Fruit fly (Drosophila melanogaster) whole organism, embryonic: ENCODE data around the gene CG10570.

Experiments
- Abd-B ChIP-seq: fragments of 200-800 bp; sonication (Bioruptor generic); optimal IDR thresholded peaks from 2 replicates; lab custom pipeline; 2018; ENCODE audit warnings: missing biosample characterization, mild to moderate bottlenecking, missing genetic modification characterization, moderate library complexity
- B-H2 ChIP-seq: fragments of 200-800 bp; sonication (Bioruptor generic); optimal IDR thresholded peaks from 2 replicates; lab custom pipeline; 2018; ENCODE audit warnings: missing biosample characterization, mild to moderate bottlenecking, missing genetic modification characterization
- Bgb ChIP-seq: fragments of 200-800 bp; sonication (Bioruptor generic); IDR thresholded peaks from 2 replicates; pipeline ENCODE4 v1.3.6; 2022; ENCODE audit warnings: missing biosample characterization, missing genetic modification characterization; ENCODE audit not compliant: partially characterized antibody
- BtbVII ChIP-seq: fragments of 200-800 bp; sonication (Bioruptor generic); optimal IDR thresholded peaks from 3 replicates; lab custom pipeline; 2017; ENCODE audit warnings: missing biosample characterization, mild to moderate bottlenecking, missing genetic modification characterization
- CG10267 ChIP-seq: fragments of 200-800 bp; sonication (Bioruptor generic); optimal IDR thresholded peaks from 2 replicates; lab custom pipeline; 2018; ENCODE audit warnings: missing biosample characterization, mild to moderate bottlenecking, missing genetic modification characterization, moderate library complexity
- CG10431 ChIP-seq: fragments of 200-800 bp; sonication (Bioruptor generic); optimal IDR thresholded peaks from 3 replicates; lab custom pipeline; 2018; ENCODE audit warnings: missing biosample characterization, mild to moderate bottlenecking, missing genetic modification characterization
- CG11085 ChIP-seq: fragments of 200-800 bp; sonication (Bioruptor generic); IDR thresholded peaks from 2 replicates; pipeline ENCODE4 v1.3.6; 2022; ENCODE audit warnings: missing biosample characterization, missing genetic modification characterization
- CG11504 ChIP-seq: fragments of 200-800 bp; sonication (Bioruptor generic); optimal IDR thresholded peaks from 3 replicates; lab custom pipeline; 2019; ENCODE audit warnings: missing biosample characterization, mild to moderate bottlenecking, missing genetic modification characterization, moderate library complexity
- CG14965 ChIP-seq: fragments of 200-800 bp; sonication (Bioruptor generic); optimal IDR thresholded peaks from 2 replicates; lab custom pipeline; 2016; ENCODE audit warnings: missing biosample characterization, missing genetic modification characterization, borderline replicate concordance
- CG16813 ChIP-seq: fragments of 200-800 bp; sonication (Bioruptor generic); IDR thresholded peaks from 3 replicates; pipeline ENCODE4 v1.3.6; 2022; ENCODE audit warnings: missing biosample characterization, missing genetic modification characterization; ENCODE audit not compliant: partially characterized antibody
- CG17328 ChIP-seq: fragments of 200-800 bp; sonication (Bioruptor generic); IDR thresholded peaks from 2 replicates; pipeline ENCODE4 v1.3.6; 2022; ENCODE audit warnings: missing biosample characterization, missing genetic modification characterization
- CG17568 ChIP-seq: fragments of 200-800 bp; sonication (Bioruptor generic); optimal IDR thresholded peaks from 2 replicates; lab custom pipeline; 2018; ENCODE audit warnings: missing biosample characterization, mild to moderate bottlenecking, missing genetic modification characterization, moderate library complexity
- CG18011 ChIP-seq: fragments of 200-800 bp; sonication (Bioruptor generic); optimal IDR thresholded peaks from 2 replicates; lab custom pipeline; 2017; ENCODE audit warnings: missing biosample characterization, missing genetic modification characterization, mild to moderate bottlenecking, moderate library complexity, missing genotype
- CG2120 ChIP-seq: fragments of 200-800 bp; sonication (Bioruptor generic); optimal IDR thresholded peaks from 3 replicates; lab custom pipeline; 2016; ENCODE audit warnings: missing biosample characterization, missing genetic modification characterization
- CG2889 ChIP-seq: fragments of 200-800 bp; sonication (Bioruptor generic); IDR thresholded peaks from 3 replicates; pipeline ENCODE4 v1.3.6; 2022; ENCODE audit warnings: missing biosample characterization, missing genetic modification characterization
- CG32532 ChIP-seq: fragments of 200-800 bp; sonication (Bioruptor generic); IDR thresholded peaks from 2 replicates; pipeline ENCODE4 v1.3.6; 2022; ENCODE audit warnings: missing biosample characterization, missing genetic modification characterization
- CG32767 ChIP-seq: fragments of 200-800 bp; sonication (Bioruptor generic); IDR thresholded peaks from 2 replicates; pipeline ENCODE4 v1.3.6; 2022; ENCODE audit warnings: missing biosample characterization, missing genetic modification characterization
- CG3838 ChIP-seq: fragments of 200-800 bp; sonication (Bioruptor generic); optimal IDR thresholded peaks from 3 replicates; lab custom pipeline; 2016; ENCODE audit warnings: missing biosample characterization, missing genetic modification characterization
- CG4404 ChIP-seq: fragments of 200-800 bp; sonication (Bioruptor generic); IDR thresholded peaks from 2 replicates; pipeline ENCODE4 v1.3.6; 2022; ENCODE audit warnings: missing biosample characterization, missing genetic modification characterization
- CG8388 ChIP-seq: fragments of 200-800 bp; sonication (Bioruptor generic); optimal IDR thresholded peaks from 2 replicates; lab custom pipeline; 2019; ENCODE audit warnings: missing biosample characterization, mild to moderate bottlenecking, missing genetic modification characterization, moderate library complexity
- HHEX ChIP-seq: fragments of 200-800 bp; sonication (Bioruptor generic); optimal IDR thresholded peaks from 3 replicates; lab custom pipeline; 2017; ENCODE audit warnings: missing biosample characterization, mild to moderate bottlenecking, missing genetic modification characterization, missing genetic modification reagents
- HLHmδ ChIP-seq: fragments of 200-800 bp; sonication (Bioruptor generic); optimal IDR thresholded peaks from 2 replicates; lab custom pipeline; 2018; ENCODE audit warnings: missing biosample characterization, mild to moderate bottlenecking, missing genetic modification characterization, moderate library complexity
- Hmr ChIP-seq: fragments of 200-800 bp; sonication (Bioruptor generic); optimal IDR thresholded peaks from 3 replicates; lab custom pipeline; 2017; ENCODE audit warnings: mild to moderate bottlenecking, missing biosample characterization, missing genetic modification reagents, missing genetic modification characterization
- Kr ChIP-seq: fragments of 200-800 bp; sonication (Bioruptor generic); optimal IDR thresholded peaks from 2 replicates; lab custom pipeline; 2017; ENCODE audit warnings: missing biosample characterization, mild to moderate bottlenecking, missing genetic modification characterization
- Mes4 ChIP-seq: fragments of 200-800 bp; sonication (Bioruptor generic); optimal IDR thresholded peaks from 2 replicates; lab custom pipeline; 2016; ENCODE audit warnings: missing biosample characterization, missing genetic modification characterization
- NC2α ChIP-seq: fragments of 200-800 bp; sonication (Bioruptor generic); optimal IDR thresholded peaks from 2 replicates; lab custom pipeline; 2016; ENCODE audit warnings: missing biosample characterization, missing genetic modification characterization
- Opbp ChIP-seq: fragments of 200-800 bp; sonication (Bioruptor generic); IDR thresholded peaks from 3 replicates; pipeline ENCODE4 v1.3.6; 2022; ENCODE audit warnings: missing biosample characterization, missing genetic modification characterization; ENCODE audit not compliant: partially characterized antibody
- Rfx ChIP-seq: fragments of 200-800 bp; sonication (Bioruptor generic); IDR thresholded peaks from 2 replicates; pipeline ENCODE4 v1.3.6; 2022; ENCODE audit warnings: missing biosample characterization, missing genetic modification characterization
- Rx ChIP-seq: fragments of 200-800 bp; sonication (Bioruptor generic); IDR thresholded peaks from 2 replicates; pipeline ENCODE4 v1.3.6; 2022; ENCODE audit warnings: missing biosample characterization, missing genetic modification characterization
- Sry-β ChIP-seq: fragments of 200-800 bp; sonication (Bioruptor generic); optimal IDR thresholded peaks from 2 replicates; lab custom pipeline; 2018; ENCODE audit warnings: missing biosample characterization, mild to moderate bottlenecking, missing genetic modification characterization, moderate library complexity
- Usf ChIP-seq: fragments of 200-800 bp; sonication (Bioruptor generic); optimal IDR thresholded peaks from 2 replicates; lab custom pipeline; 2017; ENCODE audit warnings: missing genotype, missing biosample characterization, missing genetic modification characterization
- ash1 ChIP-seq: fragments of 200-800 bp; sonication (Bioruptor generic); optimal IDR thresholded peaks from 2 replicates; lab custom pipeline; 2018; ENCODE audit warnings: missing biosample characterization, mild to moderate bottlenecking, missing genetic modification characterization
- crc ChIP-seq: fragments of 200-800 bp; sonication (Bioruptor generic); optimal IDR thresholded peaks from 2 replicates; lab custom pipeline; 2016; ENCODE audit warnings: missing biosample characterization, missing genetic modification characterization
- crol ChIP-seq: fragments of 200-800 bp; sonication (Bioruptor generic); IDR thresholded peaks from 2 replicates; pipeline ENCODE4 v1.3.6; 2022; ENCODE audit warnings: missing biosample characterization, missing genetic modification characterization
- cwo ChIP-seq: fragments of 200-800 bp; sonication (Bioruptor generic); optimal IDR thresholded peaks from 3 replicates; lab custom pipeline; 2017; ENCODE audit warnings: missing biosample characterization, missing genetic modification characterization, mild to moderate bottlenecking, moderate library complexity, missing genetic modification reagents
- esg ChIP-seq: fragments of 200-800 bp; sonication (Bioruptor generic); conservative IDR thresholded peaks from 2 replicates; pipeline ENCODE4 v1.3.6; 2022; ENCODE audit warnings: missing biosample characterization, missing genetic modification characterization
- ewg ChIP-seq: fragments of 200-800 bp; sonication (Bioruptor generic); optimal IDR thresholded peaks from 3 replicates; lab custom pipeline; 2017; ENCODE audit warnings: mild to moderate bottlenecking, missing biosample characterization, missing genetic modification reagents, missing genetic modification characterization
- fru ChIP-seq: fragments of >200 bp; optimal IDR thresholded peaks from 2 replicates; lab custom pipeline; 2017
- gsb ChIP-seq: fragments of 200-800 bp; sonication (Bioruptor generic); IDR thresholded peaks from 2 replicates; pipeline ENCODE4 v1.3.6; 2022; ENCODE audit warnings: missing biosample characterization, missing genetic modification characterization
- her ChIP-seq: fragments of 200-800 bp; sonication (Bioruptor generic); optimal IDR thresholded peaks from 2 replicates; lab custom pipeline; 2016; ENCODE audit warnings: missing biosample characterization, missing genetic modification characterization
- insv ChIP-seq, 2 experiments: fragments of 200-800 bp; sonication (Bioruptor generic); optimal IDR thresholded peaks; 3 replicates each; lab custom pipeline; 2016 to 2018; ENCODE audit warnings: missing biosample characterization in 2 of 2, missing genetic modification characterization in 2 of 2
- jing ChIP-seq: fragments of 200-800 bp; sonication (Bioruptor generic); optimal IDR thresholded peaks from 2 replicates; lab custom pipeline; 2018; ENCODE audit warnings: missing biosample characterization, mild to moderate bottlenecking, missing genetic modification characterization
- ken ChIP-seq: fragments of 200-800 bp; sonication (Bioruptor generic); IDR thresholded peaks from 3 replicates; pipeline ENCODE4 v1.3.6; 2022; ENCODE audit warnings: missing biosample characterization, missing genetic modification characterization
- lola ChIP-seq, 3 experiments: fragments of >200 bp in 2 of 3; fragments of 200-800 bp in 1 of 3; sonication (Bioruptor generic) in 1 of 3; optimal IDR thresholded peaks; 2 replicates each; lab custom pipeline; 2017 to 2019; ENCODE audit warnings: missing biosample characterization in 3 of 3, missing genetic modification characterization in 3 of 3, mild to moderate bottlenecking in 1 of 3, moderate library complexity in 1 of 3
- peb ChIP-seq: fragments of 200-800 bp; sonication (Bioruptor generic); IDR thresholded peaks from 2 replicates; pipeline ENCODE4 v1.3.6; 2022; ENCODE audit warnings: missing biosample characterization, missing genetic modification characterization
- ssp ChIP-seq: fragments of 200-800 bp; sonication (Bioruptor generic); IDR thresholded peaks from 2 replicates; pipeline ENCODE4 v1.3.6; 2022; ENCODE audit warnings: missing biosample characterization, missing genetic modification characterization
- stwl ChIP-seq: fragments of 200-800 bp; sonication (Bioruptor generic); optimal IDR thresholded peaks from 3 replicates; lab custom pipeline; 2018; ENCODE audit warnings: missing biosample characterization, mild to moderate bottlenecking, missing genetic modification characterization, moderate library complexity
- toy ChIP-seq: fragments of 200-800 bp; sonication (Bioruptor generic); IDR thresholded peaks from 2 replicates; pipeline ENCODE4 v1.3.6; 2022; ENCODE audit warnings: missing biosample characterization, missing genetic modification characterization
- usp ChIP-seq: fragments of >200 bp; optimal IDR thresholded peaks from 2 replicates; lab custom pipeline; 2017; ENCODE audit warnings: missing biosample characterization, missing genetic modification characterization

CG10570 gene

DNA sequence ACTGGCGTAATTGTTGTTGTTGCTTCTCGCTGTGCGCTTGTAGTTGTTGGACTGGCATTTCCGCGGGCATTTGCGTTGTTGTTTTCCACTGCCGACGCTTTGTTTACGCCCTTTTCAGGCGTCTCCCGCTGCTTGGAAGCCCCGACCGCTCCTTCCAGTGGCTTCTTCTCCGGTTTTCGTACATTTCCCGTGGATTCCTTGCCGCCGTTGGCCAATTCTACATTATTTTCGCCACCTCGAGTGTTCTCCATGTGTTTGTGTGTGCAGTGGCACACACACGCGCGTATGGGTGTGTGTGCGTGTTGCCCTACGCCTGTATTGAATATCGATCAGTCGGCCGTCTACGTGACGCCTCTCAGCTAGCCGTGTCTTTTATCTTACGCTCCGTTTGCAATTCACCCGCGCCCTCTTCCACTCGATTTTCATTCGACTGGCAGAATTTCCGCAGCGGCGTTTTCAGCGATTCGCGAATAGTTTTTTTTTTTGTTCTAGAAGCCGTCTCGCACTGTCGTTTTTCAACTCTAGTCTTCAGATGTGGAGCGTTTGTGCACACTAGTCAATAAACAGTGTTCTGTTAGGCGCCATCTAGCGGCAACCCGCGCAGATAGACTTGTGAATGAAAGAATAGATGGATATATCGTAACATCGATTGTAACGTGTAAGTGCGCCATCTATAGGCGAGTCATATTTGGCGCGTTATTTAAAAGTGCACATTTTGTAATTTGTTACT is 28.3 kb upstream of the CG10570 start, which contains the start of gene CG10600 (continued):
- TF ChIP-seq peb (GFP tag; lab: Robert Waterston, UW) (no peak), B-H2 (GFP tag; lab: Kevin White, UChicago) (peak; percentile 91), toy (GFP tag; lab: Robert Waterston, UW) (peak; percentile 25; the same call in 1 of the 2 replicates), Opbp (GFP tag; lab: Robert Waterston, UW) (peak; percentile 90), Rx (GFP tag; lab: Robert Waterston, UW) (peak; percentile 60), CG17568 (GFP tag; lab: Kevin White, UChicago) (no peak), CG8388 (GFP tag; lab: Kevin White, UChicago) (no peak), Kr (no peak), Mes4 (peak; percentile 72), CG18011 (GFP tag; lab: Kevin White, UChicago) (peak; percentile 64), BtbVII (peak; percentile 79), insv (GFP tag; optimal IDR thresholded peaks at IDR 0.05; lab: Kevin White, UChicago) (peak in 1 of 2 experiments; percentile 79), CG11504 (tag; lab: Kevin White, UChicago) (no peak), CG10431 (GFP tag; lab: Kevin White, UChicago) (peak; percentile 35), gsb (GFP tag; lab: Robert Waterston, UW) (peak; percentile 47), Abd-B (GFP tag; lab: Kevin White, UChicago) (peak; percentile 72), lola (GFP tag; optimal IDR thresholded peaks at IDR 0.05; lab: Kevin White, UChicago) (peak in 1 of 3 experiments; percentile 32), stwl (tag; lab: Kevin White, UChicago) (peak; percentile 95), cwo (GFP tag; lab: Kevin White, UChicago) (peak; percentile 65), CG3838 (GFP tag; lab: Kevin White, UChicago) (peak; percentile 36), CG2120 (GFP tag; lab: Kevin White, UChicago) (peak; percentile 93), Usf (GFP tag; lab: Kevin White, UChicago) (peak; percentile 53), her (GFP tag; lab: Kevin White, UChicago) (peak; percentile 89), CG4404 (no peak), crc (GFP tag; lab: Kevin White, UChicago) (peak; percentile 78), esg (GFP tag; lab: Robert Waterston, UW) (no peak), usp (GFP tag; lab: Kevin White, UChicago) (no peak), Sry-β (GFP tag; lab: Kevin White, UChicago) (no peak), Bgb (GFP tag; lab: Robert Waterston, UW) (peak; percentile 92), CG2889 (peak; percentile 39; the same call in 1 of the 3 replicates), CG32767 (no peak; the same call in 1 of the 2 replicates), HLHmδ (GFP tag; lab: Kevin White, UChicago) (peak; percentile 66), CG16813 (peak; percentile 85), CG17328 (GFP tag; lab: Robert Waterston, UW) (peak; percentile 68), CG11085 (GFP tag; lab: Robert Waterston, UW) (peak; percentile 76), CG10267 (tag; lab: Kevin White, UChicago) (peak; percentile 98), CG32532 (GFP tag; lab: Robert Waterston, UW) (peak; percentile 86), ash1 (GFP tag; lab: Kevin White, UChicago) (peak; percentile 30), ssp (GFP tag; lab: Robert Waterston, UW) (peak; percentile 66), NC2α (GFP tag; lab: Kevin White, UChicago) (peak; percentile 59), ken (GFP tag; lab: Robert Waterston, UW) (peak; percentile 74; the same call in 2 of the 3 replicates), Hmr (GFP tag; lab: Kevin White, UChicago) (peak; percentile 93), jing (GFP tag; lab: Kevin White, UChicago) (peak; percentile 13), ewg (GFP tag; lab: Kevin White, UChicago) (peak; percentile 62), CG14965 (GFP tag; lab: Kevin White, UChicago) (peak; percentile 31), fru (lab: Kevin White, UChicago) (no peak), HHEX (GFP tag; lab: Kevin White, UChicago) (peak; percentile 77), Rfx (peak; percentile 90), crol (no peak)
